Worm (Caenorhabditis elegans) whole organism, late embryonic: Measurements from ENCODE around the gene H18N23.2.

ENCODE experiments used
- ceh-9 ChIP-seq: sonication (generic microtip); optimal IDR thresholded peaks from 2 replicates; lab custom pipeline; 2016; ENCODE audit warnings: mild to moderate bottlenecking, missing genetic modification characterization, inconsistent platforms, missing compliant biosample characterization
- che-1 ChIP-seq: sonication (generic microtip); optimal IDR thresholded peaks from 2 replicates; lab custom pipeline; 2016; ENCODE audit warnings: mild to moderate bottlenecking, missing genetic modification characterization, missing compliant biosample characterization
- hlh-15 ChIP-seq: sonication (generic microtip); optimal IDR thresholded peaks from 2 replicates; lab custom pipeline; 2016; ENCODE audit warnings: missing genetic modification characterization, missing compliant biosample characterization
- hlh-30 ChIP-seq: sonication (generic microtip); optimal IDR thresholded peaks from 2 replicates; lab custom pipeline; 2017; ENCODE audit warnings: antibody characterized with exemption, missing genetic modification characterization, missing compliant biosample characterization; ENCODE audit not compliant: insufficient read depth
- nhr-11 ChIP-seq: fragments of 150-350 bp; optimal IDR thresholded peaks from 2 replicates; lab custom pipeline; 2014; ENCODE audit warnings: missing biosample characterization, missing genetic modification characterization

ce11 chrX:17631703-17632102 lies 9.0 kb downstream of the H18N23.2 start:
- no peak for TF ChIP-seq hlh-30 (tag; lab: Kevin White, UChicago)
- no peak for TF ChIP-seq ceh-9
- no peak for TF ChIP-seq nhr-11 (tag; lab: Kevin White, UChicago)
- TF ChIP-seq che-1 (tag; lab: Kevin White, UChicago): no peak
- no peak for TF ChIP-seq hlh-15
